Worm (Caenorhabditis elegans) whole organism, L1 larva: ENCODE data around the gene rpl-26.

Experiments
- ceh-90 ChIP-seq: sonication (generic microtip); optimal IDR thresholded peaks from 2 replicates; lab custom pipeline; 2016; ENCODE audit warnings: missing genetic modification characterization, missing compliant biosample characterization
- mdl-1 ChIP-seq, 2 experiments: fragments of 150-350 bp; optimal IDR thresholded peaks; 2 replicates each; lab custom pipeline; 2014 to 2017; ENCODE audit warnings: missing biosample characterization in 2 of 2, missing genetic modification characterization in 2 of 2, inconsistent platforms in 1 of 2
- mep-1 ChIP-seq: fragments of 150-350 bp; optimal IDR thresholded peaks from 2 replicates; lab custom pipeline; 2014; ENCODE audit warnings: missing biosample characterization, missing genetic modification characterization
- nhr-19 ChIP-seq: fragments of 200-800 bp; sonication (Bioruptor generic); conservative IDR thresholded peaks from 2 replicates; pipeline ENCODE4 v1.3.6; 2022; ENCODE audit warnings: missing genetic modification characterization, missing compliant biosample characterization

DNA sequence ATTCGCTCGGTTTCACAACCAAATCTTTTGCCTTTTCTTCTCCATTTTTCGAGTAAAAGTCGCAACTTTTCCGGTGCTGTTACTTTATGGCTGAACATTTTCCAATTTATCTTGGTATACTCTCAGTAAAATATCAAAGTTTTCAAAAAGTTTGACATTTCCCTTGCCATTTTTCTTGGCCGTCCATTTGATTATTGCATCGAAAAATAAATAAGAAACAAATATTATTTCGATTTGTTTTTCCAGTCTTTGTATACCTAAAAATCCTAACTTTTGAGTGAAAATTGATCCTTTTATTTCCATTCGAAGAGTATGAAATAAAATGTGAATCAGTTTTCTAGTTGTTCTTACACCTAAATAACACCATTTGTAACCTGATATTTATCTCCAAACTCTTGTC, 43.9 kb downstream of the rpl-26 start:
- TF ChIP-seq mep-1 (tag; lab: Kevin White, UChicago), result no peak
- TF ChIP-seq mdl-1 (tag; optimal IDR thresholded peaks at IDR 0.05; lab: Kevin White, UChicago), result no peak
- no peak for TF ChIP-seq ceh-90 (tag; lab: Kevin White, UChicago)
- TF ChIP-seq nhr-19 (GFP tag; lab: Robert Waterston, UW), result no peak
